Worm (Caenorhabditis elegans) whole organism, late embryonic: ENCODE data around the gene srh-141.

Experiments used
- C08G9.2 ChIP-seq: sonication (generic microtip); optimal IDR thresholded peaks from 2 replicates; lab custom pipeline; 2016; ENCODE audit warnings: mild to moderate bottlenecking, missing genetic modification characterization, moderate library complexity, missing compliant biosample characterization
- C38D4.7 ChIP-seq: fragments of 200-800 bp; sonication (Bioruptor generic); optimal IDR thresholded peaks from 2 replicates; lab custom pipeline; 2018; ENCODE audit warnings: mild to moderate bottlenecking, missing genetic modification characterization, moderate library complexity, missing compliant biosample characterization
- F13H6.1 ChIP-seq: sonication (generic microtip); optimal IDR thresholded peaks from 2 replicates; lab custom pipeline; 2016; ENCODE audit warnings: missing genetic modification characterization, missing compliant biosample characterization
- K02D7.2 ChIP-seq: sonication (generic microtip); optimal IDR thresholded peaks from 2 replicates; lab custom pipeline; 2017; ENCODE audit warnings: mild to moderate bottlenecking, missing genetic modification characterization, missing compliant biosample characterization
- K09A11.1 ChIP-seq: sonication (generic microtip); optimal IDR thresholded peaks from 2 replicates; lab custom pipeline; 2017; ENCODE audit warnings: antibody characterized with exemption, mild to moderate bottlenecking, missing genetic modification characterization, missing compliant biosample characterization; ENCODE audit not compliant: insufficient read depth
- T23F11.4 ChIP-seq: fragments of 200-800 bp; sonication (Bioruptor generic); optimal IDR thresholded peaks from 2 replicates; lab custom pipeline; 2018; ENCODE audit warnings: mild to moderate bottlenecking, missing genetic modification characterization, missing compliant biosample characterization
- Y22D7AL.16 ChIP-seq: sonication (generic microtip); optimal IDR thresholded peaks from 2 replicates; lab custom pipeline; 2016; ENCODE audit warnings: missing genetic modification characterization, missing compliant biosample characterization
- ama-1 ChIP-seq: fragments of 150-350 bp; optimal IDR thresholded peaks from 2 replicates; lab custom pipeline; 2014
- ceh-14 ChIP-seq: sonication (generic microtip); optimal IDR thresholded peaks from 2 replicates; lab custom pipeline; 2016; ENCODE audit warnings: missing genotype, missing genetic modification characterization, missing compliant biosample characterization
- ceh-18 ChIP-seq: sonication (generic microtip); optimal IDR thresholded peaks from 2 replicates; lab custom pipeline; 2016; ENCODE audit warnings: missing genetic modification characterization, missing compliant biosample characterization
- ceh-19 ChIP-seq: fragments of 200-800 bp; sonication (Bioruptor generic); optimal IDR thresholded peaks from 2 replicates; lab custom pipeline; 2018; ENCODE audit warnings: mild to moderate bottlenecking, missing genetic modification characterization, missing compliant biosample characterization
- ceh-2 ChIP-seq: sonication (generic microtip); optimal IDR thresholded peaks from 2 replicates; lab custom pipeline; 2016; ENCODE audit warnings: missing genotype, missing genetic modification characterization, missing compliant biosample characterization
- ceh-22 ChIP-seq: sonication (generic microtip); optimal IDR thresholded peaks from 2 replicates; lab custom pipeline; 2017; ENCODE audit warnings: missing biosample characterization, missing genetic modification characterization
- ceh-24 ChIP-seq: sonication (generic microtip); optimal IDR thresholded peaks from 2 replicates; lab custom pipeline; 2016; ENCODE audit warnings: mild to moderate bottlenecking, missing genetic modification characterization, missing compliant biosample characterization
- ceh-45 ChIP-seq: fragments of 200-800 bp; sonication (Bioruptor generic); IDR thresholded peaks from 2 replicates; pipeline ENCODE4 v1.3.6; 2022; ENCODE audit warnings: missing genetic modification reagents, missing genetic modification characterization, missing compliant biosample characterization
- ceh-48 ChIP-seq: sonication (generic microtip); optimal IDR thresholded peaks from 2 replicates; lab custom pipeline; 2016; ENCODE audit warnings: missing genetic modification characterization, inconsistent platforms, missing compliant biosample characterization
- ceh-6 ChIP-seq: fragments of 200-800 bp; sonication (Bioruptor generic); optimal IDR thresholded peaks from 2 replicates; lab custom pipeline; 2018; ENCODE audit warnings: mild to moderate bottlenecking, missing genetic modification characterization, missing compliant biosample characterization
- dve-1 ChIP-seq: sonication (generic microtip); optimal IDR thresholded peaks from 2 replicates; lab custom pipeline; 2017; ENCODE audit warnings: antibody characterized with exemption, mild to moderate bottlenecking, missing genetic modification characterization, missing compliant biosample characterization
- elt-2 ChIP-seq: sonication (generic microtip); optimal IDR thresholded peaks from 2 replicates; lab custom pipeline; 2016; ENCODE audit warnings: missing genetic modification reagents, missing genetic modification characterization, missing compliant biosample characterization
- elt-4 ChIP-seq: sonication (generic microtip); optimal IDR thresholded peaks from 2 replicates; lab custom pipeline; 2016; ENCODE audit warnings: missing genetic modification characterization, missing compliant biosample characterization
- eyg-1 ChIP-seq: sonication (generic microtip); optimal IDR thresholded peaks from 2 replicates; lab custom pipeline; 2016; ENCODE audit warnings: missing genotype, missing genetic modification characterization, missing compliant biosample characterization
- gmeb-2 ChIP-seq: sonication (generic microtip); optimal IDR thresholded peaks from 2 replicates; lab custom pipeline; 2016; ENCODE audit warnings: missing genetic modification characterization, inconsistent platforms, missing compliant biosample characterization
- hlh-13 ChIP-seq: fragments of 200-800 bp; sonication (Bioruptor generic); optimal IDR thresholded peaks from 2 replicates; lab custom pipeline; 2018; ENCODE audit warnings: mild to moderate bottlenecking, missing genetic modification characterization, missing compliant biosample characterization
- lin-11 ChIP-seq: fragments of 200-800 bp; sonication (Bioruptor generic); optimal IDR thresholded peaks from 2 replicates; lab custom pipeline; 2018; ENCODE audit warnings: mild to moderate bottlenecking, missing genetic modification characterization, missing compliant biosample characterization
- nhr-11 ChIP-seq: fragments of 150-350 bp; optimal IDR thresholded peaks from 2 replicates; lab custom pipeline; 2014; ENCODE audit warnings: missing biosample characterization, missing genetic modification characterization
- nhr-232 ChIP-seq: sonication (generic microtip); optimal IDR thresholded peaks from 2 replicates; lab custom pipeline; 2016; ENCODE audit warnings: missing genetic modification characterization, missing compliant biosample characterization
- odd-2 ChIP-seq: sonication (generic microtip); optimal IDR thresholded peaks from 2 replicates; lab custom pipeline; 2017; ENCODE audit warnings: antibody characterized with exemption, mild to moderate bottlenecking, missing genetic modification characterization, missing compliant biosample characterization
- pag-3 ChIP-seq: sonication (generic microtip); optimal IDR thresholded peaks from 2 replicates; lab custom pipeline; 2016; ENCODE audit warnings: missing compliant biosample characterization, missing genetic modification characterization, borderline replicate concordance
- pat-9 ChIP-seq: fragments of 200-800 bp; sonication (Bioruptor generic); optimal IDR thresholded peaks from 2 replicates; lab custom pipeline; 2018; ENCODE audit warnings: mild to moderate bottlenecking, missing genetic modification characterization, moderate library complexity, missing compliant biosample characterization
- pha-2 ChIP-seq: sonication (generic microtip); optimal IDR thresholded peaks from 2 replicates; lab custom pipeline; 2017; ENCODE audit warnings: mild to moderate bottlenecking, missing genetic modification characterization, missing compliant biosample characterization
- pqm-1 ChIP-seq: sonication (generic microtip); optimal IDR thresholded peaks from 2 replicates; lab custom pipeline; 2016; ENCODE audit warnings: missing genetic modification characterization, missing compliant biosample characterization
- ref-2 ChIP-seq: sonication (generic microtip); optimal IDR thresholded peaks from 2 replicates; lab custom pipeline; 2016; ENCODE audit warnings: missing genetic modification characterization, missing compliant biosample characterization
- rnt-1 ChIP-seq: sonication (generic microtip); optimal IDR thresholded peaks from 2 replicates; lab custom pipeline; 2016; ENCODE audit warnings: missing genetic modification characterization, missing compliant biosample characterization
- sdc-2 ChIP-seq: sonication (generic microtip); optimal IDR thresholded peaks from 2 replicates; lab custom pipeline; 2016; ENCODE audit warnings: missing genotype, missing genetic modification characterization, missing compliant biosample characterization
- tbx-7 ChIP-seq: sonication (generic microtip); optimal IDR thresholded peaks from 2 replicates; lab custom pipeline; 2016; ENCODE audit warnings: missing genotype, missing genetic modification characterization, missing compliant biosample characterization
- ttx-3 ChIP-seq: sonication (generic microtip); optimal IDR thresholded peaks from 2 replicates; lab custom pipeline; 2016; ENCODE audit warnings: missing genetic modification reagents, missing genetic modification characterization, missing compliant biosample characterization
- unc-3 ChIP-seq, 2 experiments: fragments of 200-800 bp in 1 of 2; sonication (Bioruptor generic) in 1 of 2; sonication (generic microtip) in 1 of 2; conservative IDR thresholded peaks in 1 of 2; optimal IDR thresholded peaks in 1 of 2; 2 replicates each; pipeline versions ENCODE4 v1.3.6 to Lab custom; 2016 to 2022; ENCODE audit warnings: missing compliant biosample characterization in 2 of 2, missing genetic modification characterization in 2 of 2, missing genetic modification reagents in 1 of 2
- unc-42 ChIP-seq: sonication (generic microtip); optimal IDR thresholded peaks from 2 replicates; lab custom pipeline; 2016; ENCODE audit warnings: missing genotype, missing genetic modification characterization, missing compliant biosample characterization
- unc-86 ChIP-seq: sonication (generic microtip); optimal IDR thresholded peaks from 2 replicates; lab custom pipeline; 2016; ENCODE audit warnings: missing genetic modification characterization, missing compliant biosample characterization

The srh-141 gene

ce11 chrV:16406357-16406756 lies 37.4 kb upstream of the srh-141 start:
- no peak for TF ChIP-seq rnt-1
- TF ChIP-seq pha-2 = no peak
- no peak for TF ChIP-seq K02D7.2 (tag; lab: Kevin White, UChicago)
- TF ChIP-seq ceh-14 (tag; lab: Kevin White, UChicago) = no peak
- TF ChIP-seq tbx-7 = no peak
- TF ChIP-seq ceh-45 (GFP tag; lab: Robert Waterston, UW) = no peak
- no peak for TF ChIP-seq C38D4.7 (GFP tag; lab: Kevin White, UChicago)
- no peak for TF ChIP-seq ceh-2
- TF ChIP-seq gmeb-2 = no peak
- no peak for TF ChIP-seq ceh-19
- TF ChIP-seq unc-86 (tag; lab: Kevin White, UChicago) = no peak
- no peak for TF ChIP-seq ttx-3 (tag; lab: Kevin White, UChicago)
- TF ChIP-seq sdc-2 (tag; lab: Kevin White, UChicago) = no peak
- TF ChIP-seq elt-4 = no peak

DNA sequence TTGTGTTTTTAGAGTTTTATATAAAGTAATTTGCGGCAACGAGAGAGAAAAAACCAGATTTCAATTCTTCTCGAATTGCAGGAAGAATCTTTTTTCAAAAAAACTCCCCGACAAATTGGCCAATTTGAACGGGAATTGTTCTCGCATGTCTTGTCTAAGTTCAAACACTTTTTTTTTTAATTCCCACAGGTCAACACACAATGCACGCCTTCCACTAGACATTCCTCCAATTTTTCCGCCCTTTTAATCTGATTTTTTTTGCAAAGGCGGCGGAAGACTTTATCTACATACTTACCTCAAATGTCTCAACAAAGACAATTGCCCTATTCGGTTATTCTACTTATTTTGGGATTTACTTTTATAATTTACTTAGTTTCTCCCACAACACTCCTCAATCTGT lies 36.1 kb upstream of the srh-141 start, which contains the start of gene F26D2.3:
F26D2.3 (plus strand) TSS at position 301 of the 400 bp plus-strand sequence.
- TF ChIP-seq elt-2 (no peak), K09A11.1 (tag; lab: Kevin White, UChicago) (no peak), C08G9.2 (no peak), T23F11.4 (no peak), nhr-232 (tag; lab: Kevin White, UChicago) (no peak), pag-3 (no peak), ama-1 (lab: Kevin White, UChicago) (no peak), ceh-24 (no peak), ref-2 (tag; lab: Kevin White, UChicago) (no peak), ceh-48 (tag; lab: Kevin White, UChicago) (no peak)

ce11 chrV:16410521-16410920 lies 33.2 kb upstream of the srh-141 start, which contains the start of gene srh-145:
TSS of gene srh-145 (plus strand) at chrV:16410713.
- TF ChIP-seq F13H6.1 (tag; lab: Kevin White, UChicago) (no peak), dve-1 (tag; lab: Kevin White, UChicago) (no peak), elt-2 (no peak), tbx-7 (no peak)

DNA sequence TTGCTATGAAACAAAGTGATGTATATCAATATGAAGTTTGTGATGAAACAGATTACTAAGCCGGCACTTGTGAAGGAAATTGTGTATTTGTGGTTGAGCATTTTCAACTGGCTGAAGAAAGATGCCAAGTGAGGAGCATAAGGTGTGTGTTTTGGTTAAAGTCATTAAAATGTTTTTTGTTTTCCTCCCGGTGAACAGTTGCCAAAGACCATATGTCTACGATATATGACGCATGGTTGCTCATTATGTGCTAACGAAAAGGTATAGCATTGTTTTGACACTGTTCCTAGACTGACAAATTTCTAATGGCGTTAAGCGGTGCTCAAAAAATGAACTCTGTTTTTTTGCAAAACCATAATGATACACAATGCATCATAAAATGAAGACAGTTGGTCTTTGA lies 26.7 kb upstream of the srh-141 start, which contains the start of gene str-55:
str-55 (minus strand) TSS at position 101 of the 400 bp plus-strand sequence.
- TF ChIP-seq nhr-11 (tag; lab: Kevin White, UChicago) (no peak), pat-9 (tag; lab: Kevin White, UChicago) (no peak), elt-2 (no peak), ceh-45 (GFP tag; lab: Robert Waterston, UW) (no peak), lin-11 (tag; lab: Kevin White, UChicago) (no peak), Y22D7AL.16 (no peak), ceh-22 (tag; lab: Kevin White, UChicago) (no peak), gmeb-2 (no peak), unc-3 (GFP tag; conservative IDR thresholded peaks at IDR 0.05; lab: Robert Waterston, UW) (no peak), unc-3 (tag; optimal IDR thresholded peaks at IDR 0.05; lab: Kevin White, UChicago) (no peak), ceh-18 (tag; lab: Kevin White, UChicago) (no peak), unc-42 (tag; lab: Kevin White, UChicago) (no peak), odd-2 (tag; lab: Kevin White, UChicago) (no peak), nhr-232 (tag; lab: Kevin White, UChicago) (no peak), eyg-1 (tag; lab: Kevin White, UChicago) (no peak), K09A11.1 (tag; lab: Kevin White, UChicago) (no peak), unc-86 (tag; lab: Kevin White, UChicago) (no peak), ceh-6 (no peak), pqm-1 (tag; lab: Kevin White, UChicago) (no peak), hlh-13 (no peak)
